Fruit fly (Drosophila melanogaster) whole organism, prepupa: ENCODE results near the gene CG34355.

ENCODE experiments used
- Blimp-1 ChIP-seq: fragments of 200-800 bp; sonication (Bioruptor generic); optimal IDR thresholded peaks from 3 replicates; lab custom pipeline; 2017; ENCODE audit warnings: missing biosample characterization, missing genetic modification characterization, mild to moderate bottlenecking, moderate library complexity, missing genetic modification reagents
- CG10631 ChIP-seq: fragments of 200-800 bp; sonication (Bioruptor generic); optimal IDR thresholded peaks from 2 replicates; lab custom pipeline; 2016; ENCODE audit warnings: missing biosample characterization, missing genetic modification characterization
- CG10669 ChIP-seq: fragments of 200-800 bp; sonication (Bioruptor generic); optimal IDR thresholded peaks from 3 replicates; lab custom pipeline; 2018; ENCODE audit warnings: missing biosample characterization, mild to moderate bottlenecking, missing genetic modification characterization, moderate library complexity
- CG11294 ChIP-seq: fragments of 200-800 bp; sonication (Bioruptor generic); IDR thresholded peaks from 2 replicates; pipeline ENCODE4 v1.3.6; 2022; ENCODE audit warnings: missing biosample characterization, missing genetic modification characterization
- CG11762 ChIP-seq: fragments of 200-800 bp; sonication (Bioruptor generic); optimal IDR thresholded peaks from 3 replicates; lab custom pipeline; 2016; ENCODE audit warnings: missing biosample characterization, missing genetic modification characterization; ENCODE audit not compliant: insufficient read depth
- CG15336 ChIP-seq: fragments of 200-800 bp; sonication (Bioruptor generic); IDR thresholded peaks from 2 replicates; pipeline ENCODE4 v1.3.6; 2022; ENCODE audit warnings: missing biosample characterization, missing genetic modification characterization
- CG1621 ChIP-seq: fragments of 200-800 bp; sonication (Bioruptor generic); optimal IDR thresholded peaks from 3 replicates; lab custom pipeline; 2018; ENCODE audit warnings: missing biosample characterization, mild to moderate bottlenecking, missing genetic modification characterization
- CG16779 ChIP-seq: fragments of 200-800 bp; sonication (Bioruptor generic); optimal IDR thresholded peaks from 3 replicates; lab custom pipeline; 2017; ENCODE audit warnings: missing biosample characterization, mild to moderate bottlenecking, missing genetic modification characterization
- CG3032 ChIP-seq: fragments of 200-800 bp; optimal IDR thresholded peaks from 2 replicates; lab custom pipeline; 2019; ENCODE audit warnings: missing biosample characterization, mild to moderate bottlenecking, missing genetic modification characterization, moderate library complexity
- CG31627 ChIP-seq: fragments of 200-800 bp; sonication (Bioruptor generic); optimal IDR thresholded peaks from 3 replicates; lab custom pipeline; 2016; ENCODE audit warnings: missing biosample characterization, missing genetic modification characterization
- CG34406 ChIP-seq: fragments of 200-800 bp; sonication (Bioruptor generic); optimal IDR thresholded peaks from 3 replicates; lab custom pipeline; 2016; ENCODE audit warnings: missing biosample characterization, missing genetic modification characterization
- CG3919 ChIP-seq: fragments of 200-800 bp; sonication (Bioruptor generic); optimal IDR thresholded peaks from 3 replicates; lab custom pipeline; 2016; ENCODE audit warnings: missing biosample characterization, missing genetic modification characterization
- CG4318 ChIP-seq: fragments of 200-800 bp; sonication (Bioruptor generic); optimal IDR thresholded peaks from 3 replicates; lab custom pipeline; 2017; ENCODE audit warnings: missing biosample characterization, mild to moderate bottlenecking, missing genetic modification characterization
- CG6163 ChIP-seq: fragments of 200-800 bp; sonication (Bioruptor generic); IDR thresholded peaks from 3 replicates; pipeline ENCODE4 v1.3.6; 2022; ENCODE audit warnings: missing biosample characterization, missing genetic modification characterization
- CG6276 ChIP-seq: fragments of 200-800 bp; sonication (Bioruptor generic); optimal IDR thresholded peaks from 2 replicates; lab custom pipeline; 2017; ENCODE audit warnings: missing biosample characterization, mild to moderate bottlenecking, missing genetic modification characterization
- CG6792 ChIP-seq: fragments of 200-800 bp; sonication (Bioruptor generic); optimal IDR thresholded peaks from 3 replicates; lab custom pipeline; 2016; ENCODE audit warnings: missing biosample characterization, missing genetic modification characterization
- CG6808 ChIP-seq: fragments of 200-800 bp; sonication (Bioruptor generic); optimal IDR thresholded peaks from 3 replicates; lab custom pipeline; 2017; ENCODE audit warnings: missing biosample characterization, missing genetic modification characterization, mild to moderate bottlenecking, moderate library complexity, missing genetic modification reagents
- CG6854 ChIP-seq: fragments of 200-800 bp; sonication (Bioruptor generic); optimal IDR thresholded peaks from 2 replicates; lab custom pipeline; 2017; ENCODE audit warnings: missing biosample characterization, mild to moderate bottlenecking, missing genetic modification characterization
- CG8119 ChIP-seq: fragments of 200-800 bp; sonication (Bioruptor generic); IDR thresholded peaks from 3 replicates; pipeline ENCODE4 v1.3.6; 2022; ENCODE audit warnings: missing biosample characterization, missing genetic modification characterization
- CG8319 ChIP-seq: fragments of 200-800 bp; sonication (Bioruptor generic); optimal IDR thresholded peaks from 3 replicates; lab custom pipeline; 2016; ENCODE audit warnings: missing biosample characterization, missing genetic modification characterization
- CG9139 ChIP-seq: fragments of 200-800 bp; sonication (Bioruptor generic); optimal IDR thresholded peaks from 3 replicates; lab custom pipeline; 2017; ENCODE audit warnings: missing biosample characterization, mild to moderate bottlenecking, missing genetic modification characterization
- Eip75B ChIP-seq: fragments of 200-800 bp; sonication (Bioruptor generic); optimal IDR thresholded peaks from 3 replicates; lab custom pipeline; 2016; ENCODE audit warnings: missing biosample characterization, missing genetic modification characterization
- Eip93F ChIP-seq: fragments of 200-800 bp; sonication (Bioruptor generic); optimal IDR thresholded peaks from 2 replicates; lab custom pipeline; 2016; ENCODE audit warnings: missing biosample characterization, mild to moderate bottlenecking, missing genetic modification characterization
- Hr38 ChIP-seq: sonication (Bioruptor generic); optimal IDR thresholded peaks from 2 replicates; lab custom pipeline; 2016; ENCODE audit warnings: missing biosample characterization, missing genetic modification characterization
- Hr39 ChIP-seq: fragments of 200-800 bp; sonication (Bioruptor generic); optimal IDR thresholded peaks from 2 replicates; lab custom pipeline; 2016; ENCODE audit warnings: missing biosample characterization, missing genetic modification characterization
- Hr4 ChIP-seq: fragments of 200-800 bp; sonication (Bioruptor generic); optimal IDR thresholded peaks from 3 replicates; lab custom pipeline; 2016; ENCODE audit warnings: missing biosample characterization, missing genetic modification characterization
- Lpt ChIP-seq: fragments of 200-800 bp; sonication (Bioruptor generic); optimal IDR thresholded peaks from 3 replicates; lab custom pipeline; 2016; ENCODE audit warnings: missing biosample characterization, missing genetic modification characterization
- Met ChIP-seq: fragments of 200-800 bp; sonication (Bioruptor generic); optimal IDR thresholded peaks from 3 replicates; lab custom pipeline; 2016; ENCODE audit warnings: missing biosample characterization, missing genetic modification characterization
- Smox ChIP-seq: fragments of 200-800 bp; sonication (Bioruptor generic); optimal IDR thresholded peaks from 3 replicates; lab custom pipeline; 2016; ENCODE audit warnings: missing biosample characterization, missing genetic modification characterization
- Sox14 ChIP-seq: fragments of 200-800 bp; sonication (Bioruptor generic); optimal IDR thresholded peaks from 3 replicates; lab custom pipeline; 2016; ENCODE audit warnings: missing biosample characterization, missing genetic modification characterization
- Sox15 ChIP-seq: fragments of 200-800 bp; sonication (Bioruptor generic); optimal IDR thresholded peaks from 3 replicates; lab custom pipeline; 2016; ENCODE audit warnings: missing biosample characterization, missing genetic modification characterization
- achi ChIP-seq: fragments of 200-800 bp; sonication (Bioruptor generic); optimal IDR thresholded peaks from 3 replicates; lab custom pipeline; 2016; ENCODE audit warnings: missing biosample characterization, missing genetic modification characterization
- acj6 ChIP-seq: fragments of 200-800 bp; sonication (Bioruptor generic); optimal IDR thresholded peaks from 3 replicates; lab custom pipeline; 2016; ENCODE audit warnings: missing biosample characterization, missing genetic modification characterization
- dac ChIP-seq: fragments of 200-800 bp; sonication (Bioruptor generic); optimal IDR thresholded peaks from 2 replicates; lab custom pipeline; 2017; ENCODE audit warnings: missing biosample characterization, mild to moderate bottlenecking, missing genetic modification characterization
- dsx ChIP-seq: fragments of 200-800 bp; optimal IDR thresholded peaks from 3 replicates; lab custom pipeline; 2019; ENCODE audit warnings: missing biosample characterization, mild to moderate bottlenecking, missing genetic modification characterization, moderate library complexity; ENCODE audit not compliant: poor library complexity, severe bottlenecking
- eg ChIP-seq: fragments of 200-800 bp; sonication (Bioruptor generic); IDR thresholded peaks from 3 replicates; pipeline ENCODE4 v1.3.6; 2022; ENCODE audit warnings: missing biosample characterization, missing genetic modification characterization
- esn ChIP-seq: fragments of 200-800 bp; sonication (Bioruptor generic); optimal IDR thresholded peaks from 2 replicates; lab custom pipeline; 2016; ENCODE audit warnings: missing biosample characterization, mild to moderate bottlenecking, missing genetic modification characterization, moderate library complexity
- fd59A ChIP-seq: fragments of 200-800 bp; sonication (Bioruptor generic); optimal IDR thresholded peaks from 2 replicates; lab custom pipeline; 2017; ENCODE audit warnings: missing biosample characterization, mild to moderate bottlenecking, missing genetic modification characterization, missing genetic modification reagents
- fd85E ChIP-seq: fragments of 200-800 bp; sonication (Bioruptor generic); optimal IDR thresholded peaks from 3 replicates; lab custom pipeline; 2016; ENCODE audit warnings: missing biosample characterization, missing genetic modification characterization
- lz ChIP-seq: fragments of 200-800 bp; sonication (Bioruptor generic); optimal IDR thresholded peaks from 3 replicates; lab custom pipeline; 2016; ENCODE audit warnings: missing biosample characterization, missing genetic modification characterization
- net ChIP-seq: fragments of 200-800 bp; sonication (Bioruptor generic); optimal IDR thresholded peaks from 3 replicates; lab custom pipeline; 2016; ENCODE audit warnings: missing biosample characterization, missing genetic modification characterization
- salr ChIP-seq, 2 experiments: fragments of 200-800 bp; sonication (Bioruptor generic); optimal IDR thresholded peaks; 3 replicates each; lab custom pipeline; 2016 to 2018; ENCODE audit warnings: missing biosample characterization in 2 of 2, missing genetic modification characterization in 2 of 2, mild to moderate bottlenecking in 1 of 2
- spab ChIP-seq: fragments of 200-800 bp; sonication (Bioruptor generic); optimal IDR thresholded peaks from 2 replicates; lab custom pipeline; 2017; ENCODE audit warnings: missing biosample characterization, mild to moderate bottlenecking, missing genetic modification characterization, missing genetic modification reagents
- ss ChIP-seq, 2 experiments: fragments of 200-800 bp; sonication (Bioruptor generic); optimal IDR thresholded peaks; 2 replicates in 1 of 2; 3 replicates in 1 of 2; lab custom pipeline; 2017 to 2018; ENCODE audit warnings: mild to moderate bottlenecking in 2 of 2, missing biosample characterization in 2 of 2, missing genetic modification characterization in 2 of 2, moderate library complexity in 1 of 2
- svp ChIP-seq: fragments of 200-800 bp; sonication (Bioruptor generic); peaks from one replicate; lab custom pipeline; 2016; ENCODE audit warnings: missing biosample characterization, missing genetic modification characterization
- topi ChIP-seq: fragments of 200-800 bp; sonication (Bioruptor generic); optimal IDR thresholded peaks from 3 replicates; lab custom pipeline; 2016; ENCODE audit warnings: missing biosample characterization, missing genetic modification characterization
- vri ChIP-seq: fragments of 200-800 bp; sonication (Bioruptor generic); optimal IDR thresholded peaks from 3 replicates; lab custom pipeline; 2016; ENCODE audit warnings: missing biosample characterization, mild to moderate bottlenecking, missing genetic modification characterization

CG34355 gene

DNA sequence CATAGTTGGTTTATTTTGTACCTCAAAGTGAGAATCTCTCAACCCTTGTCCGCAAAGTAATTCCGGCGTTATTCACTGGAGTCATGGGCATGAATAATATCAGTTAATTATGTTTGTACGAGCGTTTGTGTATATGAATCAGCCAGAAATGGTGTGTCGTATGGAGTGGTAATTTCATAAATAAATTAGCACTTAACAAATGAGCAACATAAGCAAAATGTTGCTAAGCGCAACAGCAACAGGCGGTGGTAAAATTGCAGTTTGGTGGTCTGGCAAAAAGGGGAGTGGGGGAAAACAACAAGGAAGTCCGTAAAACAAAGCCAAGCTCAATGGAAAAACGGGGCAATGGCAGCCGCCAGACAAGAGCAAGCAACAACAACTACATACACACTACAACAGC is 82.0 kb downstream of the CG34355 start:
- TF ChIP-seq CG10631 (GFP tag; lab: Kevin White, UChicago) (no peak), CG11762 (GFP tag; lab: Kevin White, UChicago) (no peak), CG6163 (GFP tag; lab: Robert Waterston, UW) (no peak), CG15336 (no peak), esn (GFP tag; lab: Kevin White, UChicago) (no peak), CG6854 (GFP tag; lab: Kevin White, UChicago) (no peak), fd85E (GFP tag; lab: Kevin White, UChicago) (no peak), topi (GFP tag; lab: Kevin White, UChicago) (no peak), CG3919 (GFP tag; lab: Kevin White, UChicago) (no peak), CG11294 (no peak), Hr39 (no peak), Met (GFP tag; lab: Kevin White, UChicago) (no peak), CG4318 (GFP tag; lab: Kevin White, UChicago) (no peak), CG1621 (no peak), CG31627 (GFP tag; lab: Kevin White, UChicago) (no peak), CG9139 (GFP tag; lab: Kevin White, UChicago) (no peak), CG8119 (GFP tag; lab: Robert Waterston, UW) (no peak), Eip75B (GFP tag; lab: Kevin White, UChicago) (no peak), eg (GFP tag; lab: Robert Waterston, UW) (no peak)

dm6 chr3R:23886270-23887095 is 82.8 kb downstream of the CG34355 start:
- peak; percentile 91 for TF ChIP-seq Sox15
- TF ChIP-seq CG15336 = peak; percentile 96
- no peak for TF ChIP-seq Hr38 (GFP tag; lab: Kevin White, UChicago)
- TF ChIP-seq CG10631 (GFP tag; lab: Kevin White, UChicago) = peak; percentile 94
- peak; percentile 87 for TF ChIP-seq CG8319
- TF ChIP-seq Hr4 (GFP tag; lab: Kevin White, UChicago) = peak; percentile 90
- TF ChIP-seq salr (GFP tag; optimal IDR thresholded peaks at IDR 0.05; lab: Kevin White, UChicago) = peak; percentile 79 to 91
- TF ChIP-seq spab (GFP tag; lab: Kevin White, UChicago) = peak; percentile 95
- peak; percentile 97 for TF ChIP-seq Smox
- TF ChIP-seq Lpt (GFP tag; lab: Kevin White, UChicago) = peak; percentile 86
- peak; percentile 95 for TF ChIP-seq Eip93F (GFP tag; lab: Kevin White, UChicago)
- TF ChIP-seq Eip75B (GFP tag; lab: Kevin White, UChicago) = peak; percentile 98
- TF ChIP-seq CG1621 = peak; percentile 93
- TF ChIP-seq dsx (GFP tag; lab: Kevin White, UChicago) = peak; percentile 94
- peak; percentile 96 for TF ChIP-seq CG6808 (GFP tag; lab: Kevin White, UChicago)
- peak; percentile 95 for TF ChIP-seq CG10669
- TF ChIP-seq CG6276 (GFP tag; lab: Kevin White, UChicago) = peak; percentile 83
- TF ChIP-seq achi = peak; percentile 95
- peak; percentile 95 for TF ChIP-seq CG34406 (GFP tag; lab: Kevin White, UChicago)
- TF ChIP-seq CG8119 (GFP tag; lab: Robert Waterston, UW) = peak; percentile 94
- peak; percentile 95 for TF ChIP-seq vri (GFP tag; lab: Kevin White, UChicago)
- peak; percentile 95 for TF ChIP-seq CG6792 (GFP tag; lab: Kevin White, UChicago)
- peak; percentile 97 for TF ChIP-seq CG31627 (GFP tag; lab: Kevin White, UChicago)
- peak; percentile 93 for TF ChIP-seq net (GFP tag; lab: Kevin White, UChicago)
- peak; percentile 98 for TF ChIP-seq esn (GFP tag; lab: Kevin White, UChicago)
- TF ChIP-seq CG3032 (tag; lab: Kevin White, UChicago) = peak; percentile 97
- peak; percentile 97 for TF ChIP-seq lz (GFP tag; lab: Kevin White, UChicago)
- peak; percentile 92 for TF ChIP-seq fd59A (GFP tag; lab: Kevin White, UChicago)
- peak; percentile 98 for TF ChIP-seq topi (GFP tag; lab: Kevin White, UChicago)
- TF ChIP-seq svp (GFP tag; lab: Kevin White, UChicago) = peak; percentile 99
- peak; percentile 96 for TF ChIP-seq Sox14 (GFP tag; lab: Kevin White, UChicago)
- TF ChIP-seq ss (GFP tag; optimal IDR thresholded peaks at IDR 0.05; lab: Kevin White, UChicago) = peak; percentile 95 to 96
- TF ChIP-seq acj6 (GFP tag; lab: Kevin White, UChicago) = peak; percentile 96
- peak; percentile 69 for TF ChIP-seq dac (GFP tag; lab: Kevin White, UChicago)
- TF ChIP-seq eg (GFP tag; lab: Robert Waterston, UW) = peak; percentile 90
- TF ChIP-seq Blimp-1 (GFP tag; lab: Kevin White, UChicago) = peak; percentile 84
- TF ChIP-seq CG16779 (tag; lab: Kevin White, UChicago) = peak; percentile 88
- peak; percentile 72 for TF ChIP-seq fd85E (GFP tag; lab: Kevin White, UChicago)
